Worm (Caenorhabditis elegans) whole organism, L4 larva: Measurements from ENCODE around the gene C28A5.6.

ENCODE experiments used
- F37D6.2 ChIP-seq: sonication (generic microtip); optimal IDR thresholded peaks from 2 replicates; lab custom pipeline; 2016; ENCODE audit warnings: mild to moderate bottlenecking, missing genetic modification characterization, missing compliant biosample characterization
- Y75B8A.6 ChIP-seq: fragments of 200-800 bp; sonication (Bioruptor generic); IDR thresholded peaks from 2 replicates; pipeline ENCODE4 v1.3.6; 2022; ENCODE audit warnings: missing genetic modification reagents, missing genetic modification characterization, missing compliant biosample characterization
- aha-1 ChIP-seq: fragments of 150-350 bp; peaks from one replicate; lab custom pipeline; 2014; ENCODE audit warnings: missing biosample characterization, missing genetic modification characterization
- aly-2 ChIP-seq: sonication (generic microtip); optimal IDR thresholded peaks from 2 replicates; lab custom pipeline; 2018; ENCODE audit warnings: missing biosample characterization, missing genetic modification characterization
- ceh-44 ChIP-seq: fragments of 200-800 bp; sonication (Bioruptor generic); IDR thresholded peaks from 2 replicates; pipeline ENCODE4 v1.3.6; 2022; ENCODE audit warnings: missing genetic modification reagents, missing genetic modification characterization, missing compliant biosample characterization
- ceh-62 ChIP-seq: sonication (generic microtip); optimal IDR thresholded peaks from 2 replicates; lab custom pipeline; 2017; ENCODE audit warnings: missing biosample characterization, missing genetic modification characterization
- ceh-82 ChIP-seq: sonication (generic microtip); optimal IDR thresholded peaks from 2 replicates; lab custom pipeline; 2017; ENCODE audit warnings: missing biosample characterization, missing genetic modification characterization
- dmd-8 ChIP-seq: fragments of 200-800 bp; sonication (Bioruptor generic); IDR thresholded peaks from 2 replicates; pipeline ENCODE4 v1.3.6; 2022; ENCODE audit warnings: missing genetic modification characterization, missing compliant biosample characterization
- dmd-9 ChIP-seq: fragments of 200-800 bp; sonication (Bioruptor generic); IDR thresholded peaks from 2 replicates; pipeline ENCODE4 v1.3.6; 2022; ENCODE audit warnings: missing genetic modification reagents, missing genetic modification characterization, missing compliant biosample characterization
- egl-43 ChIP-seq: fragments of 200-800 bp; sonication (Bioruptor generic); IDR thresholded peaks from 2 replicates; pipeline ENCODE4 v1.3.6; 2022; ENCODE audit warnings: missing genetic modification reagents, missing genetic modification characterization, missing compliant biosample characterization
- fkh-10 ChIP-seq: fragments of 150-350 bp; optimal IDR thresholded peaks from 2 replicates; lab custom pipeline; 2014; ENCODE audit warnings: missing biosample characterization, missing genetic modification reagents, missing genetic modification characterization
- hmg-1.1 ChIP-seq: fragments of 200-800 bp; sonication (Bioruptor generic); IDR thresholded peaks from 2 replicates; pipeline ENCODE4 v1.3.6; 2022; ENCODE audit warnings: missing genetic modification reagents, missing genetic modification characterization, missing compliant biosample characterization
- lin-1 ChIP-seq: fragments of 200-800 bp; sonication (Bioruptor generic); IDR thresholded peaks from 2 replicates; pipeline ENCODE4 v1.3.6; 2022; ENCODE audit warnings: missing genetic modification reagents, missing genetic modification characterization, missing compliant biosample characterization
- lin-29 ChIP-seq: fragments of 200-800 bp; sonication (Bioruptor generic); IDR thresholded peaks from 2 replicates; pipeline ENCODE4 v1.3.6; 2022; ENCODE audit warnings: missing genetic modification reagents, missing genetic modification characterization, missing compliant biosample characterization
- lir-3 ChIP-seq: sonication (generic microtip); optimal IDR thresholded peaks from 2 replicates; lab custom pipeline; 2016; ENCODE audit warnings: mild to moderate bottlenecking, missing genetic modification characterization, missing compliant biosample characterization
- madf-9 ChIP-seq: fragments of 200-800 bp; sonication (Bioruptor generic); conservative IDR thresholded peaks from 2 replicates; pipeline ENCODE4 v1.3.6; 2022; ENCODE audit warnings: missing genetic modification reagents, missing genetic modification characterization, missing compliant biosample characterization
- mxl-2 ChIP-seq: fragments of 200-800 bp; sonication (Bioruptor generic); conservative IDR thresholded peaks from 2 replicates; pipeline ENCODE4 v1.3.6; 2022; ENCODE audit warnings: missing genetic modification reagents, missing genetic modification characterization, missing compliant biosample characterization
- mxl-3 ChIP-seq: fragments of 200-800 bp; sonication (Bioruptor generic); optimal IDR thresholded peaks from 2 replicates; lab custom pipeline; 2018; ENCODE audit warnings: mild to moderate bottlenecking, missing genetic modification characterization, missing compliant biosample characterization
- nhr-11 ChIP-seq: fragments of 150-350 bp; optimal IDR thresholded peaks from 2 replicates; lab custom pipeline; 2014; ENCODE audit warnings: missing biosample characterization, missing genetic modification characterization
- nhr-237 ChIP-seq: sonication (generic microtip); optimal IDR thresholded peaks from 2 replicates; lab custom pipeline; 2017; ENCODE audit warnings: missing biosample characterization, missing genetic modification characterization
- nhr-25 ChIP-seq: sonication (generic microtip); optimal IDR thresholded peaks from 2 replicates; lab custom pipeline; 2017; ENCODE audit warnings: missing genetic modification characterization, mild to moderate bottlenecking, missing compliant biosample characterization, antibody characterized with exemption, moderate library complexity, borderline replicate concordance; ENCODE audit not compliant: insufficient read depth
- nhr-41 ChIP-seq: fragments of 200-800 bp; sonication (Bioruptor generic); IDR thresholded peaks from 2 replicates; pipeline ENCODE4 v1.3.6; 2022; ENCODE audit warnings: missing genetic modification reagents, missing genetic modification characterization, missing compliant biosample characterization
- nhr-76 ChIP-seq: fragments of 150-350 bp; optimal IDR thresholded peaks from 2 replicates; lab custom pipeline; 2014; ENCODE audit warnings: missing biosample characterization, missing genetic modification characterization
- nhr-77 ChIP-seq: fragments of 150-350 bp; optimal IDR thresholded peaks from 2 replicates; lab custom pipeline; 2014; ENCODE audit warnings: missing biosample characterization, missing genetic modification characterization
- saeg-2 ChIP-seq: fragments of 200-800 bp; sonication (Bioruptor generic); IDR thresholded peaks from 2 replicates; pipeline ENCODE4 v1.3.6; 2022; ENCODE audit warnings: missing genetic modification reagents, missing genetic modification characterization, missing compliant biosample characterization
- set-16 ChIP-seq: fragments of 200-800 bp; sonication (Bioruptor generic); IDR thresholded peaks from 2 replicates; pipeline ENCODE4 v1.3.6; 2022; ENCODE audit warnings: missing genetic modification reagents, missing genetic modification characterization, missing compliant biosample characterization
- skn-1 ChIP-seq: fragments of 150-350 bp; optimal IDR thresholded peaks from 2 replicates; lab custom pipeline; 2014; ENCODE audit warnings: missing biosample characterization, missing genetic modification characterization
- spr-1 ChIP-seq: sonication (generic microtip); optimal IDR thresholded peaks from 2 replicates; lab custom pipeline; 2016; ENCODE audit warnings: mild to moderate bottlenecking, missing genetic modification characterization, missing compliant biosample characterization
- tra-1 ChIP-seq: fragments of 200-800 bp; sonication (Bioruptor generic); IDR thresholded peaks from 2 replicates; pipeline ENCODE4 v1.3.6; 2022; ENCODE audit warnings: missing genetic modification reagents, missing genetic modification characterization, missing compliant biosample characterization
- unc-62 ChIP-seq, 3 experiments: fragments of 150-350 bp in 1 of 3; sonication (generic microtip); optimal IDR thresholded peaks in 2 of 3; peaks in 1 of 3; 1 replicate in 1 of 3; 2 replicates in 2 of 3; lab custom pipeline; 2014 to 2017; ENCODE audit warnings: missing biosample characterization in 3 of 3, missing genetic modification characterization in 3 of 3, missing genetic modification reagents in 3 of 3, missing genotype in 1 of 3
- zfp-3 ChIP-seq: fragments of 200-800 bp; sonication (Bioruptor generic); conservative IDR thresholded peaks from 2 replicates; pipeline ENCODE4 v1.3.6; 2022; ENCODE audit warnings: missing genetic modification reagents, missing genetic modification characterization, missing compliant biosample characterization
- zip-11 ChIP-seq: fragments of 200-800 bp; sonication (Bioruptor generic); IDR thresholded peaks from 2 replicates; pipeline ENCODE4 v1.3.6; 2022; ENCODE audit warnings: missing genetic modification characterization, missing compliant biosample characterization
- ztf-11 ChIP-seq: fragments of 150-350 bp; optimal IDR thresholded peaks from 2 replicates; lab custom pipeline; 2014; ENCODE audit warnings: missing biosample characterization, missing genetic modification characterization
- ztf-7 ChIP-seq: fragments of 150-350 bp; optimal IDR thresholded peaks from 2 replicates; lab custom pipeline; 2014; ENCODE audit warnings: missing biosample characterization, missing genetic modification characterization

Gene C28A5.6

DNA sequence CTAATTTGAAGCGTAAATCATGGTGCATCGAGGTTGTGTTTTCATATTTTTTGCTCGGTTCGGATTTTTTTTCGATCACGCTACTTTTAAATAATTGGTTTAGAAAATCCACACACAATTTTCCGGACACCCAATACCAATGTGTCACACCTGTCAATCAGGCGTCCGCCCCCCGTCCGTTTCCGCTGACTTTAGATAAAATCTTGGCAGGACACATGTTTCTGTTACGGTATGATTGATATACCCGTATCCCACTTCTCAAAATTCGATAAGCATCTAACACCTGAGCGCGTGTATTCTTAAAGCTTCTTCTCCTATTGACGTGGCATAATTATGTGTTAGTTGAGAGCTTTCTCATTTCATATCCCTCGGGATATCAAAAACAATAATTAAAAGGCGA lies 18.7 kb upstream of the C28A5.6 start:
- TF ChIP-seq unc-62 (GFP tag; optimal IDR thresholded peaks at IDR 0.05 in 1 of 2; lab: Kevin White, UChicago), result peak in 1 of 2 experiments; percentile 89
- no peak for TF ChIP-seq unc-62 (tag; optimal IDR thresholded peaks at IDR 0.05; lab: Kevin White, UChicago)
- TF ChIP-seq tra-1 (GFP tag; lab: Robert Waterston, UW), result no peak
- TF ChIP-seq aha-1 (tag; lab: Kevin White, UChicago), result peak; percentile 9
- TF ChIP-seq, all 104 proteins: peak for 2

DNA sequence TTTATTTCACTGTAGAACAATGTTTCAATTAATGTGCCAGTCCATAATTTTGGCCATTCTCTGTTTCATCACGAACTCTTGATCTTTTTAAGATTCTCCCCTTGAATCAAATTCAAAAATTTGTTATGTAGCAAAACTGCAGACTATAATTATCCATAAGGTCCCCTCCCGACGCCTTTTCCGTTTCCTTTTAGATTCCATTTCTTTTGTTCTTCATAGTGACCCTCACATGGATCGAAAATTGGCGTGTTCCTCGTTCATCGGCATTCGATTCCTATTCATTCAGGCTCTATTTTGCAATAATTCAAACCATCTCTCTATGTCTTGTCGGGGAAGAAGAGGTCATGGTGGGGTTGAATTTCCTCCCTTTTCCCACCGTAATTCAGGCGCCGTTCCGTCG lies 15.2 kb upstream of the C28A5.6 start:
- TF ChIP-seq mxl-3 (GFP tag; lab: Kevin White, UChicago) (no peak), zfp-3 (GFP tag; lab: Robert Waterston, UW) (no peak), set-16 (no peak), hmg-1.1 (GFP tag; lab: Robert Waterston, UW) (no peak), skn-1 (no peak), aha-1 (tag; lab: Kevin White, UChicago) (peak; percentile 9)

DNA sequence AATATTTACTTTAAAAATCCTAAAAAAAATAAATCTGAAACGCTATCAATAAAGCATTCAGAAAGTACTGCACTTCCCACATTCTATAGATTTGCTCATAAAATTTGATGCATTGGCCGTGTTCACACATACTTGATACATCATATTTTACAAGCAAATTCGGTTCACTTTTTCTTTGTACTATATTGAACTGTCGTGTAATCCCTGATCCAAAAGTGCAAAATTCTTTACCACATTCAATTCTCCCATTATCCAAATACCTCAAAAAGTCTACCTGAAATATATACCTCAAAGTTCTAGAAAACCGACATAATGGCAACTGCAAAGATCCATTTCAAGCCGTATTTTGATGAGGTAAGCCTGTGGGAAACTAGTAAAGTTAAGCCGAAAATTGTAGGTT lies 12.5 kb upstream of the C28A5.6 start, which contains the start of gene nex-3:
nex-3 (plus strand) TSS at position 301 of the 400 bp plus-strand sequence.
- TF ChIP-seq lin-29 (GFP tag; lab: Robert Waterston, UW) (no peak), fkh-10 (GFP tag; lab: Kevin White, UChicago) (no peak)
- TF ChIP-seq, all 104 proteins: peak for 0

DNA sequence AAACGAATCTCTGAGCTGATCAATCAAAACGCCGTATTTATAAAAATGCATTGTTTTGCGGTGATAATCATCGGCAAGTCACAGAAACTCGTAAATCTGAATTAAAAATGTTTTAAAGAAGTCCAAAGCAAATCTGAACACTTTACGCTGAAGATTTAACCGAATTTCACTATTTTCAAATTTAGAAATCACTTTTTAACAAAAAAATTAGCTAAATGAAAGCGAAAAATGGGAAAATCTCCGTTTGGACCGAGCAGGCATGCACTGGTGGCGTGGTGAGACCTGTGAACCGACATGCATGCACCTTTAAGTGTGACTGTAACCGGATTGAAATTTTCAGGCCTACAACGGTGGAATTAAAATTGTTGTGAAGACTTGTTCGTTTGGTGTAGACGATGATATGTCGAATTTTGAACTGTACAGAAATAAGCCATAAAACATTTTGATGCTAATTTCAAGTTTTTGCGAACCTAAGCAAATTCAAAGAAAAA lies 10.2 kb upstream of the C28A5.6 start, which contains the start of gene C28A5.2:
C28A5.2 (minus strand) TSS at position 51 of the 491 bp plus-strand sequence.
- TF ChIP-seq nhr-77, result no peak
- TF ChIP-seq lir-3 (tag; lab: Kevin White, UChicago), result no peak
- TF ChIP-seq zip-11 (GFP tag; lab: Robert Waterston, UW), result no peak
- TF ChIP-seq lin-29 (GFP tag; lab: Robert Waterston, UW), result no peak
- no peak for TF ChIP-seq nhr-41 (GFP tag; lab: Robert Waterston, UW)
- TF ChIP-seq egl-43, result no peak
- TF ChIP-seq ztf-11, result no peak
- no peak for TF ChIP-seq ceh-82
- no peak for TF ChIP-seq ztf-7
- no peak for TF ChIP-seq mxl-2 (GFP tag; lab: Robert Waterston, UW)
- TF ChIP-seq Y75B8A.6 (GFP tag; lab: Robert Waterston, UW), result no peak
- TF ChIP-seq fkh-10 (GFP tag; lab: Kevin White, UChicago), result no peak

DNA sequence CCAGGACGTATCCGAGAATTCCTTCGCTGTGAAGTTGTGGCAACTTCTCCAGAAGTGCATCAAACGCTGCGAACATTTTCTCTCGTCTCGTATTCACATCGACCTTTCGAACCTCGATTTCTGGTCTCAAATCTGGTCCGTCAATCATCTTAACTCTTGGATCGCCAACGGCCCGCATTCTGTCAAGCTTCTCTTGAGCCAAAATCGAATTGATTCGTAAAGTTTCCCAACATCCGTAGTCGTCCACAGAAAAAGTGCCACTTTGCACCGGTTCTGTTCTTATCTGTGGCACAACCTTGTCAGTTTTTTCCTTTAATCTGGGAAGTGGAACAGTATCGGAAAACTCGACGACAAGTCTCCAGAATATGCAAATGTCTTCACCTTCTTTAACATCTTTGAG lies 6.0 kb upstream of the C28A5.6 start:
- TF ChIP-seq egl-43, result no peak
- no peak for TF ChIP-seq zip-11 (GFP tag; lab: Robert Waterston, UW)
- TF ChIP-seq aha-1 (tag; lab: Kevin White, UChicago), result peak; percentile 82
- TF ChIP-seq nhr-237 (tag; lab: Kevin White, UChicago), result no peak
- no peak for TF ChIP-seq madf-9
- TF ChIP-seq nhr-11 (tag; lab: Kevin White, UChicago), result no peak
- no peak for TF ChIP-seq set-16
- TF ChIP-seq skn-1, result no peak
- TF ChIP-seq mxl-3 (GFP tag; lab: Kevin White, UChicago), result no peak
- no peak for TF ChIP-seq ceh-62
- no peak for TF ChIP-seq lir-3 (tag; lab: Kevin White, UChicago)
- TF ChIP-seq dmd-9 (GFP tag; lab: Robert Waterston, UW), result peak; percentile 63; the same call in 1 of the 2 replicates
- no peak for TF ChIP-seq nhr-25 (tag; lab: Kevin White, UChicago)
- peak; percentile 34; the same call in 1 of the 2 replicates for TF ChIP-seq dmd-8 (GFP tag; lab: Robert Waterston, UW)
- TF ChIP-seq saeg-2 (GFP tag; lab: Robert Waterston, UW), result no peak
- TF ChIP-seq aly-2 (tag; lab: Kevin White, UChicago), result no peak
- TF ChIP-seq spr-1 (tag; lab: Kevin White, UChicago), result no peak
- no peak for TF ChIP-seq F37D6.2 (tag; lab: Kevin White, UChicago)
- TF ChIP-seq ceh-44 (GFP tag; lab: Robert Waterston, UW), result no peak
- TF ChIP-seq lin-1 (GFP tag; lab: Robert Waterston, UW), result no peak
- TF ChIP-seq nhr-76 (tag; lab: Kevin White, UChicago), result no peak
- TF ChIP-seq, all 104 proteins: peak for 3
